Fruit fly (Drosophila melanogaster): Measurements from ENCODE around the gene AOX3.

- TF ChIP-seq odd (GFP tag; optimal IDR thresholded peaks at IDR 0.05) (no peak), insv (GFP tag; optimal IDR thresholded peaks at IDR 0.05) (no peak), slou (GFP tag; optimal IDR thresholded peaks at IDR 0.05) (no peak), Dbx (GFP tag; IDR thresholded peaks at IDR 0.05) (no peak), nerfin-1 (tag; optimal IDR thresholded peaks at IDR 0.05) (no peak), Usf (GFP tag; optimal IDR thresholded peaks at IDR 0.05) (no peak)
Measured at dm6 chr3R:15556524-15556923, 8.5 kb upstream of the AOX3 start.
